Fruit fly (Drosophila melanogaster) whole organism, adult: Measurements from ENCODE around the gene heph.
A peak's percentile ranks its signal among the peaks of the same experiment; 100 is the strongest.

ENCODE experiments used
- CG7045 ChIP-seq: fragments of 200-800 bp; sonication (Bioruptor generic); optimal IDR thresholded peaks from 2 replicates; lab custom pipeline; 2017; ENCODE audit warnings: missing biosample characterization, mild to moderate bottlenecking, missing genetic modification characterization
- CG7101 ChIP-seq: fragments of 200-800 bp; sonication (Bioruptor generic); optimal IDR thresholded peaks from 2 replicates; lab custom pipeline; 2018; ENCODE audit warnings: missing biosample characterization, mild to moderate bottlenecking, missing genetic modification characterization, moderate library complexity
- Clk ChIP-seq: fragments of 200-800 bp; sonication (Bioruptor generic); optimal IDR thresholded peaks from 2 replicates; lab custom pipeline; 2017; ENCODE audit warnings: missing biosample characterization, missing genetic modification characterization
- kay ChIP-seq: fragments of 200-800 bp; sonication (Bioruptor generic); peaks from one replicate; lab custom pipeline; 2016; ENCODE audit warnings: missing biosample characterization, missing genetic modification characterization, borderline replicate concordance
- toe ChIP-seq: fragments of 200-800 bp; sonication (Bioruptor generic); optimal IDR thresholded peaks from 2 replicates; lab custom pipeline; 2016; ENCODE audit warnings: missing biosample characterization, missing genetic modification characterization

dm6 chr3R:31805228-31805738, 210.0 kb downstream of the heph start, which contains the start of the genes CG42233 and CG1971:
- no peak for TF ChIP-seq kay (GFP tag; lab: Kevin White, UChicago)
- peak; percentile 39 for TF ChIP-seq CG7045 (GFP tag; lab: Kevin White, UChicago)
- TF ChIP-seq toe (GFP tag; lab: Kevin White, UChicago): no peak
- peak; percentile 51 for TF ChIP-seq CG7101 (tag; lab: Kevin White, UChicago)
- TF ChIP-seq Clk (GFP tag; lab: Kevin White, UChicago): no peak
